Fruit fly (Drosophila melanogaster): ENCODE data around the gene CG1578.

CG1578 gene

DNA sequence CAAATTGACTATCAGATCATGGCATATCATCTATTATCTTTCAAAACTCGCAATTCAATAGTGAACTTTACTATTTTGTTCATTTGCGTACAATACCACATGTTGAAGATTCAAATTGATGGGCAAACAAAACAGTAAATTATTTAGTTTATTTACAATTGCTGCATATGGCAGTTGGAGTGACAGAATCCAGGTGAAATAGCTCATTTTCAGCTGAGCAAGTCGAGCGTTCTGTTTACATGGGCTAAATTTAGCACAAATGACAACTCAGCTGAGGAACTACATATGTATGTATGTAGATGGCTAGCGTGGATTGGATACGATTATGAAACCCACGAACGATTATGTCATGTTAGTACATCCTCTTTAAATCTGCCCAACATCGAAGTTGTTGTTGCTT is 3.5 kb downstream of the CG1578 start:
- TF ChIP-seq dl (GFP tag; optimal IDR thresholded peaks at IDR 0.05; ENCODE audit: insufficient read depth in 1 of 2, partially characterized antibody in 2 of 2) = no peak
- TF ChIP-seq psq (GFP tag; optimal IDR thresholded peaks at IDR 0.05) = no peak
- no peak for TF ChIP-seq brk (GFP tag; optimal IDR thresholded peaks at IDR 0.05)
- no peak for TF ChIP-seq jim (GFP tag; optimal IDR thresholded peaks at IDR 0.05)
- no peak for TF ChIP-seq CrebA (GFP tag; optimal IDR thresholded peaks at IDR 0.05; ENCODE audit: borderline replicate concordance)
- TF ChIP-seq Hr78 (GFP tag; optimal IDR thresholded peaks at IDR 0.05) = no peak
- TF ChIP-seq woc (GFP tag; optimal IDR thresholded peaks at IDR 0.05) = no peak
- no peak for TF ChIP-seq Myc (optimal IDR thresholded peaks at IDR 0.05)
- TF ChIP-seq dmrt93B (GFP tag; optimal IDR thresholded peaks at IDR 0.05) = no peak
- no peak for TF ChIP-seq Dfd (GFP tag; optimal IDR thresholded peaks at IDR 0.05)
- TF ChIP-seq Rel (GFP tag; optimal IDR thresholded peaks at IDR 0.05) = no peak
- no peak for TF ChIP-seq Rel (tag; optimal IDR thresholded peaks at IDR 0.05)
- no peak for TF ChIP-seq HLH106 (tag; optimal IDR thresholded peaks at IDR 0.05)
- TF ChIP-seq lola (GFP tag; optimal IDR thresholded peaks at IDR 0.05) = no peak
- TF ChIP-seq Dif (GFP tag; optimal IDR thresholded peaks at IDR 0.05; ENCODE audit: partially characterized antibody) = no peak
- no peak for TF ChIP-seq GATAd (GFP tag; optimal IDR thresholded peaks at IDR 0.05)
- no peak for TF ChIP-seq foxo (GFP tag; optimal IDR thresholded peaks at IDR 0.05)
- TF ChIP-seq usp (GFP tag; optimal IDR thresholded peaks at IDR 0.05) = no peak
- no peak for TF ChIP-seq CG32264 (GFP tag; optimal IDR thresholded peaks at IDR 0.05)
- no peak for TF ChIP-seq tai (GFP tag; optimal IDR thresholded peaks at IDR 0.05)
- no peak for TF ChIP-seq Jra (GFP tag; optimal IDR thresholded peaks at IDR 0.05)
- peak; percentile 33 for TF ChIP-seq h (GFP tag; optimal IDR thresholded peaks at IDR 0.05)
- TF ChIP-seq Hnf4 (GFP tag; optimal IDR thresholded peaks at IDR 0.05) = peak; percentile 36
- TF ChIP-seq sv (GFP tag; optimal IDR thresholded peaks at IDR 0.05) = no peak
- TF ChIP-seq pan (optimal IDR thresholded peaks at IDR 0.05) = no peak
- no peak for TF ChIP-seq br (GFP tag; optimal IDR thresholded peaks at IDR 0.05)
- TF ChIP-seq CG9705 (GFP tag; optimal IDR thresholded peaks at IDR 0.05) = no peak
- no peak for TF ChIP-seq fru (GFP tag; optimal IDR thresholded peaks at IDR 0.05)
- no peak for TF ChIP-seq Vsx2 (GFP tag; optimal IDR thresholded peaks at IDR 0.05; ENCODE audit: partially characterized antibody)
- no peak for TF ChIP-seq Abd-B (GFP tag; optimal IDR thresholded peaks at IDR 0.05)
- no peak for TF ChIP-seq sage (GFP tag; optimal IDR thresholded peaks at IDR 0.05)
- peak; percentile 31 for TF ChIP-seq Hr83 (GFP tag; optimal IDR thresholded peaks at IDR 0.05; ENCODE audit: poor library complexity, severe bottlenecking)
- no peak for TF ChIP-seq Mio (GFP tag; optimal IDR thresholded peaks at IDR 0.05)
- TF ChIP-seq Sp1 (GFP tag; optimal IDR thresholded peaks at IDR 0.05) = peak; percentile 40
- no peak for TF ChIP-seq ey (GFP tag; optimal IDR thresholded peaks at IDR 0.05)
- TF ChIP-seq rgr (GFP tag; optimal IDR thresholded peaks at IDR 0.05) = no peak

DNA sequence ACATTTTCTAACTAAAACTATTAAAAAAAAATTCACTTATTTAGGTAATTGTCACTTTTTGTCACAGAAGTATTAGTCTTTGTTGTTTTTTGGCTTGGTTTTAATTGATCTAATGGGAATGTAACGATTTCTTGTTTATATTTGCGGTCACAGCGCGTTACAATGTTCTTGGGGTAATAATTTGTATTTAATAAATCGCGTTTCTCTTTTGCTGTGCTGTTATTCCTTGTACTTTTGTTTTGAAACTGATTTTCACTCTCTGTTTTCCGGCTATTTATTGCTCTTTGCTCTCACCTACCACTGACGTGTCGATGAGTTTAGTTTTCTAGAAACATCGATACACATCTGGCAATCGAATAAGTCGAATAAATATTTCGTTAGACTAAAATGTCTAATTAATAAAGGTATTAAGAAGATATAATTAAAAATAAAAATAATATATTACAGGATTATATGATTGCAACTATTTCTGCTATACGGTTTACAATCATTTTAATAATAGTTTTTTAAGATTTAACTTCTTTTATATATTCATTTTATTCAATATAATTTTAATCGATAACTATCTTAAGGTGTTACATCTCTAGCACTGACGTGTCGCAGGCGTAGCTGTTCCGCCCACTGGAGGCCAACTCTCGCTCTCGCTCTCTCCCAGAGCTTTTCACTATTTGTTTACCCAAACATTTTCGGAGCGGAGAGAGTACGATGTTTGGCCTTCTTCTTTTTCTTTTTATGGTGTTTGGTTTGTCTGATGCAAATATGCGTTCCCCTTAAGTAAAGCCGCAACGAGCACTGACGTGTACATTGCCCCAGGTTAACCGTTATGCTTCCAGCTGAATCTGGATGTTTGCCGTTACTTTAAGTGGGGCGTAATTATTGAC is 9.2 kb downstream of the CG1578 start, which contains the start of gene Hsc70-3:
TSS of gene Hsc70-3 (minus strand) at position 251 of the 881 bp plus-strand sequence.
- TF ChIP-seq rgr (GFP tag; optimal IDR thresholded peaks at IDR 0.05) = peak; percentile 26
- TF ChIP-seq sv (GFP tag; optimal IDR thresholded peaks at IDR 0.05) = no peak
- peak; percentile 93 for TF ChIP-seq Dif (GFP tag; optimal IDR thresholded peaks at IDR 0.05; ENCODE audit: partially characterized antibody)
- no peak for TF ChIP-seq Abd-B (GFP tag; optimal IDR thresholded peaks at IDR 0.05)
- TF ChIP-seq OdsH (GFP tag; optimal IDR thresholded peaks at IDR 0.05) = peak; percentile 41
- peak; percentile 5 for TF ChIP-seq Rel (GFP tag; optimal IDR thresholded peaks at IDR 0.05)
- TF ChIP-seq Rel (tag; optimal IDR thresholded peaks at IDR 0.05) = peak; percentile 22
- TF ChIP-seq foxo (GFP tag; optimal IDR thresholded peaks at IDR 0.05) = peak in 1 of 2 experiments; percentile 32
- peak; percentile 17 for TF ChIP-seq fru (GFP tag; optimal IDR thresholded peaks at IDR 0.05)
- peak; percentile 72 for TF ChIP-seq CrebA (GFP tag; optimal IDR thresholded peaks at IDR 0.05; ENCODE audit: borderline replicate concordance)
- TF ChIP-seq Hr78 (GFP tag; optimal IDR thresholded peaks at IDR 0.05) = no peak
- TF ChIP-seq psq (GFP tag; optimal IDR thresholded peaks at IDR 0.05) = peak; percentile 56
- TF ChIP-seq CG9705 (GFP tag; optimal IDR thresholded peaks at IDR 0.05) = no peak
- TF ChIP-seq dl (GFP tag; optimal IDR thresholded peaks at IDR 0.05; ENCODE audit: insufficient read depth in 1 of 2, partially characterized antibody in 2 of 2) = peak; percentile 58 to 78
- TF ChIP-seq br (GFP tag; optimal IDR thresholded peaks at IDR 0.05) = peak; percentile 22
- TF ChIP-seq brk (GFP tag; optimal IDR thresholded peaks at IDR 0.05) = peak; percentile 24
- peak; percentile 52 for TF ChIP-seq HLH106 (tag; optimal IDR thresholded peaks at IDR 0.05)
- peak; percentile 46 for TF ChIP-seq Sp1 (GFP tag; optimal IDR thresholded peaks at IDR 0.05)
- TF ChIP-seq Hr83 (GFP tag; optimal IDR thresholded peaks at IDR 0.05; ENCODE audit: poor library complexity, severe bottlenecking) = peak; percentile 41
- peak; percentile 13 for TF ChIP-seq h (GFP tag; optimal IDR thresholded peaks at IDR 0.05)
- TF ChIP-seq Hnf4 (GFP tag; optimal IDR thresholded peaks at IDR 0.05) = peak; percentile 61

Measured in whole organism, wandering third instar larva.